Worm (Caenorhabditis elegans) whole organism, midembryonic: ENCODE results near the gene sumv-2.
"Not testable (repeated sequence)": the region's sequence is repeated elsewhere in the genome, so short reads cannot be mapped to it uniquely, and the experiment has no call there.

Experiments used
- T22C8.4 ChIP-seq: fragments of 200-800 bp; sonication (Bioruptor generic); IDR thresholded peaks from 2 replicates; pipeline ENCODE4 v1.3.6; 2022; ENCODE audit warnings: missing genetic modification characterization, missing compliant biosample characterization
- cog-1 ChIP-seq: sonication (generic microtip); optimal IDR thresholded peaks from 2 replicates; lab custom pipeline; 2016; ENCODE audit warnings: missing genetic modification characterization, missing compliant biosample characterization
- flt-1 ChIP-seq: fragments of 200-800 bp; sonication (Bioruptor generic); IDR thresholded peaks from 2 replicates; pipeline ENCODE4 v1.3.6; 2022; ENCODE audit warnings: missing genetic modification characterization, missing compliant biosample characterization
- klf-2 ChIP-seq: fragments of 200-800 bp; sonication (Bioruptor generic); conservative IDR thresholded peaks from 2 replicates; pipeline ENCODE4 v1.3.6; 2022; ENCODE audit warnings: missing genetic modification reagents, missing genetic modification characterization, missing compliant biosample characterization
- med-1 ChIP-seq: sonication (generic microtip); optimal IDR thresholded peaks from 2 replicates; lab custom pipeline; 2017; ENCODE audit warnings: missing genetic modification characterization, mild to moderate bottlenecking, missing compliant biosample characterization, antibody characterized with exemption, missing genetic modification reagents; ENCODE audit not compliant: insufficient read depth
- ref-1 ChIP-seq: fragments of 200-800 bp; sonication (Bioruptor generic); conservative IDR thresholded peaks from 2 replicates; pipeline ENCODE4 v1.3.6; 2022; ENCODE audit warnings: missing genetic modification reagents, missing genetic modification characterization, missing compliant biosample characterization
- tab-1 ChIP-seq: fragments of 200-800 bp; sonication (Bioruptor generic); IDR thresholded peaks from 2 replicates; pipeline ENCODE4 v1.3.6; 2022; ENCODE audit warnings: missing genetic modification characterization, missing compliant biosample characterization
- ztf-23 ChIP-seq: fragments of 200-800 bp; sonication (Bioruptor generic); IDR thresholded peaks from 2 replicates; pipeline ENCODE4 v1.3.6; 2022; ENCODE audit warnings: missing genetic modification reagents, missing genetic modification characterization, missing compliant biosample characterization
- ztf-29 ChIP-seq: fragments of 200-800 bp; sonication (Bioruptor generic); IDR thresholded peaks from 2 replicates; pipeline ENCODE4 v1.3.6; 2022; ENCODE audit warnings: missing genetic modification reagents, missing genetic modification characterization, missing compliant biosample characterization

The sumv-2 gene

DNA sequence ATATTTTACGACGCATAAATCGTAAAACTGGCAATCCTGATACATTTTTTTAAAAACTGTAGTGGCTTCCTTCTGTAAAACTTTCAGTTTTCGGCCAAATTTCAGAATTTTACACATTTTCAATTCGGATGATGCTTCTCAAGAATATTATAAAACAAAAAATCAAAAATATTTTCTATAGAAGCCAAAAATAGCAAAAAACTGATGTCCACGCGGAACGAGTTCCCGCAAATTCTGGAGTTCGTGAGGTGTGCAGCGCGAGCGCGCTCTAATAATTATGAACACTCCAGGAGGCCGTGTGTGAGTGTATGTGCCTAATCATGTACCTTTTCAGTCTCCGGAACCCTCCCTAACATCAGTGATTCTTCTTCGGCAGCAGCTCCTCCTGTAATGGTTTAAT is at the start of gene sumv-2:
Gene sumv-2, plus strand, starts transcription at position 301 of the 400 bp plus-strand sequence.
- no peak for TF ChIP-seq med-1
- TF ChIP-seq T22C8.4, result no peak
- no peak for TF ChIP-seq ztf-29 (GFP tag; lab: Robert Waterston, UW)
- TF ChIP-seq ref-1 (GFP tag; lab: Robert Waterston, UW), result no peak
- no peak for TF ChIP-seq cog-1 (tag; lab: Kevin White, UChicago)
- no peak for TF ChIP-seq ztf-23 (GFP tag; lab: Robert Waterston, UW)
- TF ChIP-seq klf-2, result no peak
- TF ChIP-seq flt-1 (GFP tag; lab: Robert Waterston, UW), result no peak
- TF ChIP-seq tab-1, result no peak

DNA sequence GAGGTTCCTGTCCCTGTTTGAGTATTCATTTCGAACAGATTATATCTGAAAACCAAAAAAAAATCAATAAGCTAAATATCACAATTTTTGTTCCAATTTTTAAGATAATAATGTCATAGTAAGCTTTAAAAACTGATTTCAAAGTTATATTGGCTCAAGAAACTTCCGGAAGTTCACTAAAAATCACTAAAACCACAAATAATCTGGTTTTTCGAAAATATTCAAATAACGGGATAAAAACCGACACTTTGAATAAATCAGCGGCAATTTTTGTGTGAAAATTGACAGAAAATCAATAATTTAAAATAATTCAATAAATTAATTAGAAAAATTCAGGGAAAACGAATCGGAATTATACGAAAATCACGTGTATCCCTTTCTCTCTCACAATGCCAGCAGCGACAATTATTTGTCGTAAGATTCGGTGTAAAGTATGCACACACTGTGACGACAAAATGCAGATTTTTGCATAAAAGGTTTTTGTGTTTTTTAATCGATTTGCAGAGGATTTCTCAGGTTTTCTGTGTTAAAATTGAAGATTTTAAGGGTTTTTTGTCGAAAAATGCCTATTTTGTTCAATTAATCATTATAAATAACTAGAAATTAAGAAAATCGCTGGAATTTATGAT is 47.2 kb upstream of the sumv-2 start, which contains the start of gene sut-2:
Gene sut-2, minus strand, starts transcription at position 51 of the 629 bp plus-strand sequence.
- no peak for TF ChIP-seq med-1
- no peak for TF ChIP-seq ztf-29 (GFP tag; lab: Robert Waterston, UW)
- no peak for TF ChIP-seq ztf-23 (GFP tag; lab: Robert Waterston, UW)
- TF ChIP-seq cog-1 (tag; lab: Kevin White, UChicago), result no peak
- no peak for TF ChIP-seq flt-1 (GFP tag; lab: Robert Waterston, UW)
- no peak for TF ChIP-seq T22C8.4
- TF ChIP-seq ref-1 (GFP tag; lab: Robert Waterston, UW), result no peak
- no peak for TF ChIP-seq klf-2

DNA sequence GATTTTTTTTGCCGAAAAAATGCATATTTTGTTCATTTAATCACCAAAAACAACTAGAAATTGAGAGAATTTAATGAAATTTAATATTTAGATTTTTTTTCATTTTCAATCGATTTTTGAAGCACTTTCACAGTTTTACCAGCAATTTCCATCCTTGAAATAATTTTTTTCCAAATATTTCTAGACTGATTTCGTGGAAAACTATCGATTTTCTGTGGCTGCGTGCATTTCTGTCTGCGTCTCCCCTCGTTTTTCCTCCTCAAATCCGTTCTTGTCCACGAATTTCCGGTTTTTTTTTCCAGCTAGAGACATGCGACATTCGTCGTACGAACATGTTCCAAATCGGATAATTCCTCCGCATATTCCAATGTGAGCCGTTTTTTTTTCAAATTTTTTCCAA is 46.5 kb upstream of the sumv-2 start, which contains the start of gene Y61A9LA.3:
Gene Y61A9LA.3, plus strand, starts transcription at position 301 of the 400 bp plus-strand sequence.
- TF ChIP-seq T22C8.4, result 0 out of 2 replicates have a peak, but pooled peaks have one; percentile 27
- no peak for TF ChIP-seq tab-1

DNA sequence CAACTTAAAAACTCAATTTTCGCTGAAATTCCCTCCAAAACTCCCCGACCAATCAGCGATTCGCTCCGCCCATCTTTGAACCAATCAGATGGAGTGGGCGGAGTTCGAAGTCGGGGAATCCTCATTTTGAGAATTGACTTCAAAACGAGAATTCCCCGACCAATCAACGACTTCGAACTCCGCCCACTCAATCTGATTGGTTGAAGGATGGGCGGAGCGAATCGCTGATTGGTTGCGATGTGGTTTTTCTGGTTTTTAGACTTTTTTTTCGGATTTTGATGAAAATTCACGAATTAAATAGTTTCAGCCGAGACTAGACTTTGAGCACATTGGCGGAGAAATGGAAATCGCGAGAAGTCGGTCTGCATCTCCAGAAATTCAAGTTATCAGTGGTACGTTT is 45.4 kb upstream of the sumv-2 start:
- TF ChIP-seq cog-1 (tag; lab: Kevin White, UChicago) (no peak), klf-2 (no peak), ztf-29 (GFP tag; lab: Robert Waterston, UW) (no peak), med-1 (no peak), ref-1 (GFP tag; lab: Robert Waterston, UW) (no peak), flt-1 (GFP tag; lab: Robert Waterston, UW) (no peak), ztf-23 (GFP tag; lab: Robert Waterston, UW) (no peak), tab-1 (no peak), T22C8.4 (no peak)

DNA sequence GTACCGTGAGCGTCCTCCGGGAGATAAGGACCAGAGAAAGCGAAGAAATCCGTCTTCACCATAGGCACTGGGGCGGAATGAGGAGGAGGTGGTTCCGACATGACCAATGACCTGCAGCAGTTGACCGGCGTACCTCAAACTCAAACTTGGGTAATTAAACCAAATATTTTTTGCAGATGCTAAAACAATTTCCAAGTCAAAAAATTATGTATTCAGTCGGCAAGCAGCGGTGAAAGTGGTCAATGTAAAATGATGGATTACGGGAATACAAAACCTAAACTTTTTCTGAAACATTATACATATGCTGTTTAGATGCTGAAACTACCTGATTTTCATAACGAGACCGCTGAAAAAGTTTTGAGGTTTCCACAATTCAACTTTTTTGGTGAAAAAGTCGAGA is 43.5 kb upstream of the sumv-2 start, which contains the start of gene hpo-39:
Gene hpo-39, minus strand, starts transcription at position 101 of the 400 bp plus-strand sequence.
- TF ChIP-seq ztf-29 (GFP tag; lab: Robert Waterston, UW); flt-1 (GFP tag; lab: Robert Waterston, UW); T22C8.4: not testable (repeated sequence)

DNA sequence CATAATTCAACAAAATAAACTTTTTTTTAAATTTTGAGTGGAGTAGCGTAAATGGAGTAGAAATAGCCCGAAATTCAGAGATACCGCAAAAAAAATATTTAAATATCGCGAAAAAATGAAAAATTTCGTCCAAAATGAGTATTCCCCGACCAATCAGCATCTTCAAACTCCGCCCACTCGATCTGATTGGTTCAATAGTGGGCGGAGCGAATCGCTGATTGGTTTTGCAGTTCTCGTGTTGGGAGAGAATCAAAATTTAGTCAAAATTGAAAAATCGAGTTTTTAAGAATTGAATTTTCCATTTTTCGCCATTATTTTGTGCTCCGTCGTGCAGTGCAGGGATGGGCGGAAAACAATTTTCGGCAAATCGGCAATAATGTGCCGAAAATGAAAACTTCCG is 41.9 kb upstream of the sumv-2 start:
- no peak for TF ChIP-seq ref-1 (GFP tag; lab: Robert Waterston, UW)
- TF ChIP-seq tab-1, result no peak
- no peak for TF ChIP-seq med-1
- no peak for TF ChIP-seq klf-2
- no peak for TF ChIP-seq flt-1 (GFP tag; lab: Robert Waterston, UW)
- no peak for TF ChIP-seq ztf-29 (GFP tag; lab: Robert Waterston, UW)
- TF ChIP-seq cog-1 (tag; lab: Kevin White, UChicago), result no peak
- no peak for TF ChIP-seq T22C8.4
- TF ChIP-seq ztf-23 (GFP tag; lab: Robert Waterston, UW), result no peak

DNA sequence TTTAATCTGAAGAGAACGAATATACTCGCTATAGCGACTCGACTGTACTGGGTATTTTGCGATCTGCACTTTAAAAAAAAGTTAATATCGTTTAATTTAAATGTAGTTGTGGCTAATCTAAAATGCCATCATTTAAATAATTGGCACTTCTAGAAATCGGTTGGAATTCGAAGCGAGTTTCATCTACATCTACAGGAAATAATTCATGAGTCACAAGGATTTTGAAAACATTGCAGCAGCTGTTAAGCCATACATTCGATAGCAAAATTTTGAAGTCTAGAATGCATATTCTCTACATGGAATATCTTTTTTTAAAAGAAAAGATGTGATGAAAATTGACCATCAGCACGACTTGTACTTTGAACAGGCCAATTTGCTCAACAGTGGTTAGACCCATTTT is 36.8 kb upstream of the sumv-2 start:
- TF ChIP-seq med-1 (no peak), cog-1 (tag; lab: Kevin White, UChicago) (no peak), tab-1 (no peak), flt-1 (GFP tag; lab: Robert Waterston, UW) (no peak), ztf-23 (GFP tag; lab: Robert Waterston, UW) (no peak), T22C8.4 (no peak), ztf-29 (GFP tag; lab: Robert Waterston, UW) (no peak), klf-2 (no peak), ref-1 (GFP tag; lab: Robert Waterston, UW) (no peak)

ce11 chrV:4585009-4585408 is 32.4 kb upstream of the sumv-2 start, which contains the start of gene Y61A9LA.1:
TSS of gene Y61A9LA.1 (plus strand) at chrV:4585309.
- no peak for TF ChIP-seq tab-1

DNA sequence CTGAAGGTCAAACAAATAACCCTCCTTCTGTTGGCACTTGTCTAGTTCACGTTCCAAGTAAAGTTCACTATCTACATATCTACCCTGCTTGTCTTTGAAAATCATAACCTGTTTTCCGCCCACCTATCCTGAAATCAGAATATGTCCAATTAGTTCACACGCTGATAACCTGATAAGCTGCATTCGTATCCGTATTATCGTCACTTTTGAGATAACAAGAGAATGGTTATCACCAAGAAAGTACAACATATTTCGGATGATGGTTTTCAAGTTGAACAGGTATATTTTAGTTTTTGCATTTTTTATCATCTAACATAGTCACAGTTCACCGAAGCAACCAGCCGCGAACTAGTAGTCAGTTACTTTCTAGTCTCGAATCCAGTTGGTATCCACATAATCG is 26.6 kb upstream of the sumv-2 start:
- TF ChIP-seq med-1, result no peak
- no peak for TF ChIP-seq klf-2
- no peak for TF ChIP-seq T22C8.4
- TF ChIP-seq ztf-23 (GFP tag; lab: Robert Waterston, UW), result no peak
- TF ChIP-seq ztf-29 (GFP tag; lab: Robert Waterston, UW), result no peak
- TF ChIP-seq ref-1 (GFP tag; lab: Robert Waterston, UW), result no peak
- TF ChIP-seq flt-1 (GFP tag; lab: Robert Waterston, UW), result no peak
- no peak for TF ChIP-seq tab-1
- no peak for TF ChIP-seq cog-1 (tag; lab: Kevin White, UChicago)

DNA sequence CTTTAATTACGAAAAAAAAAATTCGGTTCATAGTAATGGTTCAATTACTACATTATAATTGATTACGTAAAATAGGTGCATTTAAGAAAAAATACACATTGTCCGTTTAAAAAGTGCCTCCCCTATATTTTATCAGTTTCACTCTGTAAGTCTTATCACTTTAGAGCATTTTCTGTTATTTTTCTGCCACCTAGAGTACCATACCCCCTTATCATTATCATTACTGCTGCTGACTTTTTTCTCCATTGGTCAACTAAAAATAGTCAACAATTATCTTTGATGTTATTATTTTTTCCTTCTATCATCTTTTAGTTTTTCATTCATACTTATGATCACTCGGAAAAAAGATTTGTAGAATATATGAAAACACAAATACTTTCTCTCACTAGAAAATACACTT is 18.9 kb upstream of the sumv-2 start:
- TF ChIP-seq T22C8.4, result no peak

- no peak for TF ChIP-seq cog-1 (tag; lab: Kevin White, UChicago)
Observed at ce11 chrV:4599225-4599624, 18.1 kb upstream of the sumv-2 start.
